Worm (Caenorhabditis elegans) whole organism, early embryonic: ENCODE measurements around the gene R11H6.2.

Experiments
- B0310.2 ChIP-seq: sonication (generic microtip); optimal IDR thresholded peaks from 2 replicates; lab custom pipeline; 2016; ENCODE audit warnings: mild to moderate bottlenecking, missing genetic modification characterization, missing compliant biosample characterization
- ama-1 ChIP-seq: fragments of 150-350 bp; optimal IDR thresholded peaks from 2 replicates; lab custom pipeline; 2014

ce11 chrV:14562589-14562988 lies 35.2 kb upstream of the R11H6.2 start, which contains the start of gene C53A5.11:
- TF ChIP-seq ama-1 (lab: Kevin White, UChicago) (no peak), B0310.2 (no peak)
